Fruit fly (Drosophila melanogaster): ENCODE data around the gene CG7294.

DNA sequence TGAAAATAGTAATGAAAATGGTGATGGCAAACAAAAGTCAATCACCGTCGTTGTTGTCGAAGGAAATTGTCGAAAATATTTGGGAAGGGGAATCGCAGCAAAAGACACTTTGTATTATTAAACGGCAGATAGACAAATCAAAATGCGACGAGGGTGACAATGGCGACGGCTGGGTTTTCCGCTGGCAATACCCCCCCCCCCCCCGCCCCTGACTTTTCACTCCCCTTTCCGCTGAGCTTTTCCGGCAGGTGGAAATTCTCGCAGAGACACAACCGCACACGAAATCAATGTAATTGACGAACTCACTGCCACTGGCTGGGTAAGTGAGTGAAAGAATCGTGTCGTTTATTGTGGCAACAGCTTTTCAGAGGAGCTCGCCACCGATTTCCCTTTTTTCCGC is 19.0 kb upstream of the CG7294 start:
- TF ChIP-seq h (GFP tag; optimal IDR thresholded peaks at IDR 0.05) = no peak
- TF ChIP-seq fru (GFP tag; optimal IDR thresholded peaks at IDR 0.05) = no peak
- TF ChIP-seq OdsH (GFP tag; optimal IDR thresholded peaks at IDR 0.05) = no peak
- no peak for TF ChIP-seq Sp1 (GFP tag; optimal IDR thresholded peaks at IDR 0.05)
- no peak for TF ChIP-seq Jra (GFP tag; optimal IDR thresholded peaks at IDR 0.05)
- no peak for TF ChIP-seq Rel (GFP tag; optimal IDR thresholded peaks at IDR 0.05)
- TF ChIP-seq Rel (tag; optimal IDR thresholded peaks at IDR 0.05) = no peak
- TF ChIP-seq pan (optimal IDR thresholded peaks at IDR 0.05) = no peak
- TF ChIP-seq HLH106 (tag; optimal IDR thresholded peaks at IDR 0.05) = no peak
- no peak for TF ChIP-seq CrebA (GFP tag; optimal IDR thresholded peaks at IDR 0.05; ENCODE audit: borderline replicate concordance)
- no peak for TF ChIP-seq Abd-B (GFP tag; optimal IDR thresholded peaks at IDR 0.05)
- TF ChIP-seq dl (GFP tag; optimal IDR thresholded peaks at IDR 0.05; ENCODE audit: insufficient read depth in 1 of 2, partially characterized antibody in 2 of 2) = no peak
- TF ChIP-seq psq (GFP tag; optimal IDR thresholded peaks at IDR 0.05) = no peak
- TF ChIP-seq lola (GFP tag; optimal IDR thresholded peaks at IDR 0.05) = no peak
- TF ChIP-seq Myc (optimal IDR thresholded peaks at IDR 0.05) = no peak

Measured in whole organism, wandering third instar larva.